Worm (Caenorhabditis elegans) whole organism, late embryonic: Measurements from ENCODE around the gene ZK185.1.
A peak's percentile ranks its signal among the peaks of the same experiment; 100 is the strongest.

Source experiments
- F13H6.1 ChIP-seq: sonication (generic microtip); optimal IDR thresholded peaks from 2 replicates; lab custom pipeline; 2016; ENCODE audit warnings: missing genetic modification characterization, missing compliant biosample characterization
- Y22D7AL.16 ChIP-seq: sonication (generic microtip); optimal IDR thresholded peaks from 2 replicates; lab custom pipeline; 2016; ENCODE audit warnings: missing genetic modification characterization, missing compliant biosample characterization
- ama-1 ChIP-seq: fragments of 150-350 bp; optimal IDR thresholded peaks from 2 replicates; lab custom pipeline; 2014
- ceh-19 ChIP-seq: fragments of 200-800 bp; sonication (Bioruptor generic); optimal IDR thresholded peaks from 2 replicates; lab custom pipeline; 2018; ENCODE audit warnings: mild to moderate bottlenecking, missing genetic modification characterization, missing compliant biosample characterization
- ceh-22 ChIP-seq: sonication (generic microtip); optimal IDR thresholded peaks from 2 replicates; lab custom pipeline; 2017; ENCODE audit warnings: missing biosample characterization, missing genetic modification characterization
- ceh-30 ChIP-seq: fragments of 150-350 bp; optimal IDR thresholded peaks from 2 replicates; lab custom pipeline; 2014; ENCODE audit warnings: missing biosample characterization, missing genetic modification characterization
- ceh-34 ChIP-seq: sonication (generic microtip); optimal IDR thresholded peaks from 2 replicates; lab custom pipeline; 2016; ENCODE audit warnings: mild to moderate bottlenecking, missing genetic modification characterization, missing compliant biosample characterization
- ceh-48 ChIP-seq: sonication (generic microtip); optimal IDR thresholded peaks from 2 replicates; lab custom pipeline; 2016; ENCODE audit warnings: missing genetic modification characterization, inconsistent platforms, missing compliant biosample characterization
- ceh-9 ChIP-seq: sonication (generic microtip); optimal IDR thresholded peaks from 2 replicates; lab custom pipeline; 2016; ENCODE audit warnings: mild to moderate bottlenecking, missing genetic modification characterization, inconsistent platforms, missing compliant biosample characterization
- dve-1 ChIP-seq: sonication (generic microtip); optimal IDR thresholded peaks from 2 replicates; lab custom pipeline; 2017; ENCODE audit warnings: antibody characterized with exemption, mild to moderate bottlenecking, missing genetic modification characterization, missing compliant biosample characterization
- elt-2 ChIP-seq: sonication (generic microtip); optimal IDR thresholded peaks from 2 replicates; lab custom pipeline; 2016; ENCODE audit warnings: missing genetic modification reagents, missing genetic modification characterization, missing compliant biosample characterization
- elt-4 ChIP-seq: sonication (generic microtip); optimal IDR thresholded peaks from 2 replicates; lab custom pipeline; 2016; ENCODE audit warnings: missing genetic modification characterization, missing compliant biosample characterization
- fax-1 ChIP-seq: sonication (generic microtip); optimal IDR thresholded peaks from 2 replicates; lab custom pipeline; 2016; ENCODE audit warnings: missing genotype, missing genetic modification characterization, missing compliant biosample characterization
- fkh-10 ChIP-seq: fragments of 150-350 bp; optimal IDR thresholded peaks from 2 replicates; lab custom pipeline; 2014; ENCODE audit warnings: missing biosample characterization, missing genetic modification reagents, missing genetic modification characterization
- hlh-13 ChIP-seq: fragments of 200-800 bp; sonication (Bioruptor generic); optimal IDR thresholded peaks from 2 replicates; lab custom pipeline; 2018; ENCODE audit warnings: mild to moderate bottlenecking, missing genetic modification characterization, missing compliant biosample characterization
- hlh-15 ChIP-seq: sonication (generic microtip); optimal IDR thresholded peaks from 2 replicates; lab custom pipeline; 2016; ENCODE audit warnings: missing genetic modification characterization, missing compliant biosample characterization
- hlh-30 ChIP-seq: sonication (generic microtip); optimal IDR thresholded peaks from 2 replicates; lab custom pipeline; 2017; ENCODE audit warnings: antibody characterized with exemption, missing genetic modification characterization, missing compliant biosample characterization; ENCODE audit not compliant: insufficient read depth
- lim-6 ChIP-seq: sonication (generic microtip); optimal IDR thresholded peaks from 2 replicates; lab custom pipeline; 2016; ENCODE audit warnings: missing genetic modification characterization, missing compliant biosample characterization
- lin-11 ChIP-seq: fragments of 200-800 bp; sonication (Bioruptor generic); optimal IDR thresholded peaks from 2 replicates; lab custom pipeline; 2018; ENCODE audit warnings: mild to moderate bottlenecking, missing genetic modification characterization, missing compliant biosample characterization
- madf-2 ChIP-seq: sonication (generic microtip); optimal IDR thresholded peaks from 2 replicates; lab custom pipeline; 2017; ENCODE audit warnings: missing genetic modification characterization, missing compliant biosample characterization
- nfya-1 ChIP-seq: sonication (generic microtip); optimal IDR thresholded peaks from 2 replicates; lab custom pipeline; 2017; ENCODE audit warnings: missing genetic modification characterization, mild to moderate bottlenecking, missing compliant biosample characterization, antibody characterized with exemption, moderate library complexity
- nhr-11 ChIP-seq: fragments of 150-350 bp; optimal IDR thresholded peaks from 2 replicates; lab custom pipeline; 2014; ENCODE audit warnings: missing biosample characterization, missing genetic modification characterization
- nhr-232 ChIP-seq: sonication (generic microtip); optimal IDR thresholded peaks from 2 replicates; lab custom pipeline; 2016; ENCODE audit warnings: missing genetic modification characterization, missing compliant biosample characterization
- npax-4 ChIP-seq: sonication (generic microtip); optimal IDR thresholded peaks from 2 replicates; lab custom pipeline; 2016; ENCODE audit warnings: missing genetic modification characterization, missing compliant biosample characterization
- pat-9 ChIP-seq: fragments of 200-800 bp; sonication (Bioruptor generic); optimal IDR thresholded peaks from 2 replicates; lab custom pipeline; 2018; ENCODE audit warnings: mild to moderate bottlenecking, missing genetic modification characterization, moderate library complexity, missing compliant biosample characterization
- pax-1 ChIP-seq: fragments of 150-350 bp; optimal IDR thresholded peaks from 2 replicates; lab custom pipeline; 2014; ENCODE audit warnings: missing biosample characterization, missing genetic modification characterization
- pha-4 ChIP-seq: fragments of 150-350 bp; optimal IDR thresholded peaks from 2 replicates; lab custom pipeline; 2018; ENCODE audit warnings: missing biosample characterization, missing genetic modification reagents, missing genetic modification characterization
- ref-2 ChIP-seq: sonication (generic microtip); optimal IDR thresholded peaks from 2 replicates; lab custom pipeline; 2016; ENCODE audit warnings: missing genetic modification characterization, missing compliant biosample characterization
- rnt-1 ChIP-seq: sonication (generic microtip); optimal IDR thresholded peaks from 2 replicates; lab custom pipeline; 2016; ENCODE audit warnings: missing genetic modification characterization, missing compliant biosample characterization
- sox-2 ChIP-seq: fragments of 200-800 bp; sonication (Bioruptor generic); IDR thresholded peaks from 2 replicates; pipeline ENCODE4 v1.3.6; 2022; ENCODE audit warnings: missing genetic modification reagents, missing genetic modification characterization, missing compliant biosample characterization
- tbx-7 ChIP-seq: sonication (generic microtip); optimal IDR thresholded peaks from 2 replicates; lab custom pipeline; 2016; ENCODE audit warnings: missing genotype, missing genetic modification characterization, missing compliant biosample characterization
- ttx-3 ChIP-seq: sonication (generic microtip); optimal IDR thresholded peaks from 2 replicates; lab custom pipeline; 2016; ENCODE audit warnings: missing genetic modification reagents, missing genetic modification characterization, missing compliant biosample characterization
- unc-3 ChIP-seq, 2 experiments: fragments of 200-800 bp in 1 of 2; sonication (Bioruptor generic) in 1 of 2; sonication (generic microtip) in 1 of 2; conservative IDR thresholded peaks in 1 of 2; optimal IDR thresholded peaks in 1 of 2; 2 replicates each; pipeline versions ENCODE4 v1.3.6 to Lab custom; 2016 to 2022; ENCODE audit warnings: missing compliant biosample characterization in 2 of 2, missing genetic modification characterization in 2 of 2, missing genetic modification reagents in 1 of 2
- unc-42 ChIP-seq: sonication (generic microtip); optimal IDR thresholded peaks from 2 replicates; lab custom pipeline; 2016; ENCODE audit warnings: missing genotype, missing genetic modification characterization, missing compliant biosample characterization
- unc-55 ChIP-seq: sonication (generic microtip); optimal IDR thresholded peaks from 2 replicates; lab custom pipeline; 2017; ENCODE audit warnings: missing biosample characterization, missing genetic modification reagents, missing genetic modification characterization
- unc-86 ChIP-seq: sonication (generic microtip); optimal IDR thresholded peaks from 2 replicates; lab custom pipeline; 2016; ENCODE audit warnings: missing genetic modification characterization, missing compliant biosample characterization
- zip-5 ChIP-seq: sonication (generic microtip); optimal IDR thresholded peaks from 2 replicates; lab custom pipeline; 2016; ENCODE audit warnings: missing genetic modification characterization, missing compliant biosample characterization

Gene ZK185.1

ce11 chrIV:4536247-4536646, 12.1 kb upstream of the ZK185.1 start, which contains the start of gene ZK185.2:
TSS of gene ZK185.2 (plus strand) at chrIV:4536547.
- no peak for TF ChIP-seq lim-6 (tag; lab: Kevin White, UChicago)
- TF ChIP-seq lin-11 (tag; lab: Kevin White, UChicago): no peak
- no peak for TF ChIP-seq elt-4
- TF ChIP-seq hlh-30: no peak
- TF ChIP-seq tbx-7 (tag; lab: Kevin White, UChicago): no peak
- no peak for TF ChIP-seq F13H6.1 (tag; lab: Kevin White, UChicago)
- TF ChIP-seq ama-1: no peak
- TF ChIP-seq pat-9 (tag; lab: Kevin White, UChicago): no peak
- no peak for TF ChIP-seq unc-42 (tag; lab: Kevin White, UChicago)

- TF ChIP-seq lin-11 (tag; lab: Kevin White, UChicago): no peak
- TF ChIP-seq unc-55: no peak
- TF ChIP-seq lim-6 (tag; lab: Kevin White, UChicago): no peak
- TF ChIP-seq sox-2: no peak
- TF ChIP-seq nhr-232 (tag; lab: Kevin White, UChicago): no peak
- no peak for TF ChIP-seq ceh-22 (tag; lab: Kevin White, UChicago)
- TF ChIP-seq npax-4 (tag; lab: Kevin White, UChicago): no peak
- peak; percentile 10 for TF ChIP-seq elt-2 (tag; lab: Kevin White, UChicago)
Measured at ce11 chrIV:4538672-4539071, 9.7 kb upstream of the ZK185.1 start.

ce11 chrIV:4541195-4541594, 7.2 kb upstream of the ZK185.1 start:
- no peak for TF ChIP-seq pha-4 (tag; lab: Kevin White, UChicago)
- no peak for TF ChIP-seq hlh-15
- no peak for TF ChIP-seq ceh-48 (tag; lab: Kevin White, UChicago)
- no peak for TF ChIP-seq dve-1 (tag; lab: Kevin White, UChicago)
- no peak for TF ChIP-seq rnt-1 (tag; lab: Kevin White, UChicago)
- TF ChIP-seq ref-2 (tag; lab: Kevin White, UChicago): no peak
- TF ChIP-seq nfya-1 (tag; lab: Kevin White, UChicago): no peak
- no peak for TF ChIP-seq ceh-9 (tag; lab: Kevin White, UChicago)
- no peak for TF ChIP-seq unc-86 (tag; lab: Kevin White, UChicago)
- no peak for TF ChIP-seq ceh-30
- no peak for TF ChIP-seq npax-4 (tag; lab: Kevin White, UChicago)
- TF ChIP-seq ceh-34 (tag; lab: Kevin White, UChicago): no peak
- TF ChIP-seq nhr-11 (tag; lab: Kevin White, UChicago): no peak
- no peak for TF ChIP-seq fkh-10
- no peak for TF ChIP-seq ttx-3 (tag; lab: Kevin White, UChicago)
- TF ChIP-seq pax-1 (tag; lab: Kevin White, UChicago): no peak

ce11 chrIV:4542972-4543371, 5.4 kb upstream of the ZK185.1 start:
- no peak for TF ChIP-seq unc-3 (GFP tag; conservative IDR thresholded peaks at IDR 0.05; lab: Robert Waterston, UW)
- TF ChIP-seq unc-3 (tag; optimal IDR thresholded peaks at IDR 0.05; lab: Kevin White, UChicago): no peak
- no peak for TF ChIP-seq madf-2 (tag; lab: Kevin White, UChicago)
- TF ChIP-seq unc-86 (tag; lab: Kevin White, UChicago): no peak
- no peak for TF ChIP-seq fax-1 (tag; lab: Kevin White, UChicago)
- no peak for TF ChIP-seq ceh-34 (tag; lab: Kevin White, UChicago)
- no peak for TF ChIP-seq Y22D7AL.16 (tag; lab: Kevin White, UChicago)
- TF ChIP-seq zip-5 (tag; lab: Kevin White, UChicago): no peak
- TF ChIP-seq ceh-19 (GFP tag; lab: Kevin White, UChicago): no peak
- no peak for TF ChIP-seq hlh-13 (GFP tag; lab: Kevin White, UChicago)
